Worm (Caenorhabditis elegans) whole organism, L4 larva: ENCODE results near the gene oig-4.

ENCODE experiments used
- ceh-62 ChIP-seq: sonication (generic microtip); optimal IDR thresholded peaks from 2 replicates; lab custom pipeline; 2017; ENCODE audit warnings: missing biosample characterization, missing genetic modification characterization
- ces-1 ChIP-seq: fragments of 150-350 bp; sonication (generic microtip); optimal IDR thresholded peaks from 4 replicates; lab custom pipeline; 2014; ENCODE audit warnings: missing biosample characterization, missing genetic modification reagents, missing genetic modification characterization
- dpl-1 ChIP-seq: fragments of 150-350 bp; optimal IDR thresholded peaks from 2 replicates; lab custom pipeline; 2014; ENCODE audit warnings: missing biosample characterization, missing genetic modification reagents, missing genetic modification characterization
- fkh-10 ChIP-seq: fragments of 150-350 bp; optimal IDR thresholded peaks from 2 replicates; lab custom pipeline; 2014; ENCODE audit warnings: missing biosample characterization, missing genetic modification reagents, missing genetic modification characterization
- lim-7 ChIP-seq: fragments of 200-800 bp; sonication (Bioruptor generic); IDR thresholded peaks from 2 replicates; pipeline ENCODE4 v1.3.6; 2022; ENCODE audit warnings: missing genetic modification characterization, missing compliant biosample characterization
- madf-5 ChIP-seq, 2 experiments: fragments of 200-800 bp; sonication (Bioruptor generic); IDR thresholded peaks; 2 replicates each; pipeline ENCODE4 v1.3.6; 2022; ENCODE audit warnings: missing compliant biosample characterization in 2 of 2, missing genetic modification characterization in 2 of 2
- nhr-237 ChIP-seq: sonication (generic microtip); optimal IDR thresholded peaks from 2 replicates; lab custom pipeline; 2017; ENCODE audit warnings: missing biosample characterization, missing genetic modification characterization
- nhr-6 ChIP-seq: fragments of 150-350 bp; optimal IDR thresholded peaks from 2 replicates; lab custom pipeline; 2014; ENCODE audit warnings: missing biosample characterization, missing genetic modification characterization
- pqm-1 ChIP-seq: sonication (generic microtip); optimal IDR thresholded peaks from 2 replicates; lab custom pipeline; 2017; ENCODE audit warnings: missing biosample characterization, missing genetic modification characterization
- unc-39 ChIP-seq: sonication (generic microtip); optimal IDR thresholded peaks from 2 replicates; lab custom pipeline; 2017; ENCODE audit warnings: missing biosample characterization, missing genetic modification characterization

- TF ChIP-seq unc-39 (tag; lab: Kevin White, UChicago), result no peak
- no peak for TF ChIP-seq dpl-1 (GFP tag; lab: Kevin White, UChicago)
- TF ChIP-seq pqm-1 (tag; lab: Kevin White, UChicago), result no peak
- no peak for TF ChIP-seq lim-7 (GFP tag; lab: Robert Waterston, UW)
- no peak for TF ChIP-seq ces-1
- TF ChIP-seq madf-5 (GFP tag; IDR thresholded peaks at IDR 0.05; lab: Robert Waterston, UW), result no peak
- peak; percentile 87 for TF ChIP-seq fkh-10 (GFP tag; lab: Kevin White, UChicago)
- TF ChIP-seq ceh-62 (tag; lab: Kevin White, UChicago), result no peak
- TF ChIP-seq nhr-237 (tag; lab: Kevin White, UChicago), result no peak
- no peak for TF ChIP-seq nhr-6 (tag; lab: Kevin White, UChicago)
Observed at ce11 chrII:7593227-7593626, 20.1 kb upstream of the oig-4 start.
